Fruit fly (Drosophila melanogaster): ENCODE results near the gene Scsalpha2.
A peak's percentile ranks its signal among the peaks of the same experiment; 100 is the strongest.

Scsalpha2 gene

DNA sequence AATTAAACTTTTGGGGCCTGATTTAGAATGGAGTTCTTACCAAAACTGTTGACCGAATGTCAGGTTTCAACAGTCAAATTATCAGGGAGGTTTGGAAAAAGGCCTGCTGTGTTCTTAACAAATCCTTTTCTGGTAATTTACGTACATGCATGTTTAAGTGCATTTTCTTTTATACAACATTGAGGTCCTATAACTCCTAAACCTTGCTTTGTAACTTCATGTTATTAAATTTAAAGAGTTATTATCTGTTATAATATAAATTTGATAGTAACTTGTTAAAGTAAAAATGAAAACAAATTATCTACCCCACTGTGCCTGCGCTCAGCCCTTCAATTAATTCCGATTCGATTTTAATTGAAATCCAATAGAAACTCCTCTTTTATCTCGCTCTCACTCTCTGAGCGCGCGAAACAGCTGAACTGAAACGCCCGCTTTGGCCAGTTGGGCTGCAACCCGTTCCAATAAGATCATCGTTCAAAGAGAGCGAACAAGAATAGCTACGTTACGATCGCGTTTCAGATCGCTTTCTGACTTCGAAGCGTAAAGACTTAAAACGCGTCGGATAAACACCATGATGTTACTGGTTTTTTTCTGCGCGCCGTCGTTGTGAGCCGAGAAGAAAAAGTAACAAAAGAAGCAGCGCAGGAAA, at the start of gene Scsalpha2:
Gene Scsalpha2 (minus strand): TSS at position 51 of the 649 bp plus-strand sequence.
- TF ChIP-seq Xrp1 (GFP tag; IDR thresholded peaks at IDR 0.05) = no peak; the same call in 1 of the 2 replicates
- TF ChIP-seq jigr1 (GFP tag; IDR thresholded peaks at IDR 0.05) = no peak
- TF ChIP-seq CG6254 (GFP tag; optimal IDR thresholded peaks at IDR 0.05) = no peak
- TF ChIP-seq trem (tag; optimal IDR thresholded peaks at IDR 0.05) = no peak
- peak; percentile 7 for TF ChIP-seq CG6813 (GFP tag; optimal IDR thresholded peaks at IDR 0.05)
- TF ChIP-seq CG9876 (GFP tag; optimal IDR thresholded peaks at IDR 0.05) = no peak
- no peak for TF ChIP-seq al (GFP tag; IDR thresholded peaks at IDR 0.05)
- TF ChIP-seq kni (GFP tag; optimal IDR thresholded peaks at IDR 0.05) = peak; percentile 47
- no peak for TF ChIP-seq Mes4 (GFP tag; optimal IDR thresholded peaks at IDR 0.05)
- no peak for TF ChIP-seq Tbp (GFP tag; optimal IDR thresholded peaks at IDR 0.05)
- TF ChIP-seq nau (GFP tag; optimal IDR thresholded peaks at IDR 0.05) = no peak
- no peak for TF ChIP-seq CG9609 (GFP tag; optimal IDR thresholded peaks at IDR 0.05)
- peak; percentile 13 for TF ChIP-seq PHDP (tag; optimal IDR thresholded peaks at IDR 0.05)
- no peak for TF ChIP-seq tx (GFP tag; optimal IDR thresholded peaks at IDR 0.05)
- TF ChIP-seq ro (GFP tag; IDR thresholded peaks at IDR 0.05) = no peak
- TF ChIP-seq grn (GFP tag; optimal IDR thresholded peaks at IDR 0.05) = no peak
- TF ChIP-seq hth (optimal IDR thresholded peaks at IDR 0.05) = no peak
- TF ChIP-seq Meics (GFP tag; optimal IDR thresholded peaks at IDR 0.05) = no peak
- no peak for TF ChIP-seq CG4617 (GFP tag; optimal IDR thresholded peaks at IDR 0.05; ENCODE audit: borderline replicate concordance)
- peak; percentile 17 for TF ChIP-seq lab (GFP tag; optimal IDR thresholded peaks at IDR 0.05)
- no peak for TF ChIP-seq NC2α (GFP tag; optimal IDR thresholded peaks at IDR 0.05)
- no peak for TF ChIP-seq NC2β (GFP tag; optimal IDR thresholded peaks at IDR 0.05)
- TF ChIP-seq Blimp-1 (GFP tag; optimal IDR thresholded peaks at IDR 0.05) = peak; percentile 13
- TF ChIP-seq caup (GFP tag; optimal IDR thresholded peaks at IDR 0.05; ENCODE audit: severe bottlenecking) = no peak
- TF ChIP-seq CG42726 (GFP tag; IDR thresholded peaks at IDR 0.05; ENCODE audit: partially characterized antibody) = no peak
- TF ChIP-seq hkb (optimal IDR thresholded peaks at IDR 0.05) = no peak
- TF ChIP-seq hkb (GFP tag; IDR thresholded peaks at IDR 0.05) = peak; percentile 24; the same call in 1 of the 2 replicates
- no peak; the same call in 1 of the 2 replicates for TF ChIP-seq Adf1 (GFP tag; IDR thresholded peaks at IDR 0.05)
- TF ChIP-seq Asciz (GFP tag; optimal IDR thresholded peaks at IDR 0.05) = peak; percentile 16
- TF ChIP-seq Trl (optimal IDR thresholded peaks at IDR 0.05) = peak; percentile 55 to 83
- no peak for TF ChIP-seq Trl (GFP tag; optimal IDR thresholded peaks at IDR 0.05)
- no peak for TF ChIP-seq ap (GFP tag; IDR thresholded peaks at IDR 0.05)
- peak; percentile 100 for TF ChIP-seq CG15601 (tag; optimal IDR thresholded peaks at IDR 0.05)
- TF ChIP-seq Gsc (GFP tag; IDR thresholded peaks at IDR 0.05) = no peak
- TF ChIP-seq Six4 (GFP tag; optimal IDR thresholded peaks at IDR 0.05) = no peak
- no peak for TF ChIP-seq Gug (GFP tag; IDR thresholded peaks at IDR 0.05)
- TF ChIP-seq CG9437 (GFP tag; optimal IDR thresholded peaks at IDR 0.05) = peak; percentile 49
- TF ChIP-seq CG6791 (GFP tag; IDR thresholded peaks at IDR 0.05; ENCODE audit: partially characterized antibody) = 0 out of 3 replicates have a peak, but pooled peaks have one; percentile 37
- TF ChIP-seq CG4360 (GFP tag; IDR thresholded peaks at IDR 0.05) = peak; percentile 15; the same call in 1 of the 2 replicates
- no peak for TF ChIP-seq CG7357 (GFP tag; IDR thresholded peaks at IDR 0.05)
- no peak for TF ChIP-seq ac (GFP tag; optimal IDR thresholded peaks at IDR 0.05)
- TF ChIP-seq dmrt99B (tag; optimal IDR thresholded peaks at IDR 0.05) = peak; percentile 2
- peak; percentile 70 to 95 for TF ChIP-seq insv (GFP tag; optimal IDR thresholded peaks at IDR 0.05)
- TF ChIP-seq unc-4 (GFP tag; IDR thresholded peaks at IDR 0.05; ENCODE audit: partially characterized antibody) = no peak
- TF ChIP-seq Nf-YB (GFP tag; optimal IDR thresholded peaks at IDR 0.05) = peak; percentile 45
- no peak for TF ChIP-seq Usf (GFP tag; optimal IDR thresholded peaks at IDR 0.05)
- TF ChIP-seq CG7928 (GFP tag; optimal IDR thresholded peaks at IDR 0.05) = no peak
- TF ChIP-seq sob (GFP tag; IDR thresholded peaks at IDR 0.05) = no peak
- TF ChIP-seq Med (GFP tag) = peak; percentile 28
- no peak for TF ChIP-seq rib (GFP tag; IDR thresholded peaks at IDR 0.05)
- TF ChIP-seq CG16779 (GFP tag; IDR thresholded peaks at IDR 0.05) = no peak

Data from whole organism, embryonic.